Fruit fly (Drosophila melanogaster) whole organism, embryonic: ENCODE results near the gene CG33258.

Experiments used
- Abd-B ChIP-seq: fragments of 200-800 bp; sonication (Bioruptor generic); optimal IDR thresholded peaks from 2 replicates; lab custom pipeline; 2018; ENCODE audit warnings: missing biosample characterization, mild to moderate bottlenecking, missing genetic modification characterization, moderate library complexity
- Aef1 ChIP-seq: fragments of 200-800 bp; sonication (Bioruptor generic); IDR thresholded peaks from 3 replicates; pipeline ENCODE4 v1.3.6; 2022; ENCODE audit warnings: missing biosample characterization, missing genetic modification characterization
- Bgb ChIP-seq: fragments of 200-800 bp; sonication (Bioruptor generic); IDR thresholded peaks from 2 replicates; pipeline ENCODE4 v1.3.6; 2022; ENCODE audit warnings: missing biosample characterization, missing genetic modification characterization; ENCODE audit not compliant: partially characterized antibody
- C15 ChIP-seq: fragments of 200-800 bp; sonication (Bioruptor generic); IDR thresholded peaks from 3 replicates; pipeline ENCODE4 v1.3.6; 2022; ENCODE audit warnings: missing biosample characterization, missing genetic modification characterization
- CG10565 ChIP-seq: fragments of 200-800 bp; sonication (Bioruptor generic); optimal IDR thresholded peaks from 3 replicates; lab custom pipeline; 2016; ENCODE audit warnings: missing biosample characterization, mild to moderate bottlenecking, missing genetic modification characterization
- CG11456 ChIP-seq: fragments of 200-800 bp; sonication (Bioruptor generic); IDR thresholded peaks from 3 replicates; pipeline ENCODE4 v1.3.6; 2022; ENCODE audit warnings: missing biosample characterization, missing genetic modification characterization
- CG11723 ChIP-seq: fragments of 200-800 bp; sonication (Bioruptor generic); optimal IDR thresholded peaks from 2 replicates; lab custom pipeline; 2017; ENCODE audit warnings: missing biosample characterization, mild to moderate bottlenecking, missing genetic modification characterization
- CG12744 ChIP-seq: fragments of 200-800 bp; sonication (Bioruptor generic); optimal IDR thresholded peaks from 2 replicates; lab custom pipeline; 2016; ENCODE audit warnings: missing biosample characterization, missing genetic modification characterization
- CG14441 ChIP-seq: fragments of 200-800 bp; sonication (Bioruptor generic); IDR thresholded peaks from 2 replicates; pipeline ENCODE4 v1.3.6; 2022; ENCODE audit warnings: missing biosample characterization, missing genetic modification characterization
- CG15011 ChIP-seq: fragments of 200-800 bp; sonication (Bioruptor generic); optimal IDR thresholded peaks from 3 replicates; lab custom pipeline; 2018; ENCODE audit warnings: missing biosample characterization, mild to moderate bottlenecking, missing genetic modification characterization
- CG1529 ChIP-seq: fragments of 200-800 bp; sonication (Bioruptor generic); optimal IDR thresholded peaks from 3 replicates; lab custom pipeline; 2018; ENCODE audit warnings: missing biosample characterization, missing genetic modification characterization
- CG1602 ChIP-seq: fragments of 200-800 bp; sonication (Bioruptor generic); optimal IDR thresholded peaks from 3 replicates; lab custom pipeline; 2016; ENCODE audit warnings: missing biosample characterization, missing genetic modification characterization
- CG17359 ChIP-seq: fragments of 200-800 bp; sonication (Bioruptor generic); optimal IDR thresholded peaks from 3 replicates; lab custom pipeline; 2018; ENCODE audit warnings: missing biosample characterization, mild to moderate bottlenecking, missing genetic modification characterization, moderate library complexity
- CG2116 ChIP-seq: fragments of 200-800 bp; sonication (Bioruptor generic); optimal IDR thresholded peaks from 3 replicates; lab custom pipeline; 2018; ENCODE audit warnings: missing biosample characterization, mild to moderate bottlenecking, missing genetic modification characterization
- CG30020 ChIP-seq: fragments of 200-800 bp; optimal IDR thresholded peaks from 2 replicates; lab custom pipeline; 2019; ENCODE audit warnings: missing biosample characterization, mild to moderate bottlenecking, missing genetic modification characterization, moderate library complexity
- CG6854 ChIP-seq: fragments of 200-800 bp; sonication (Bioruptor generic); optimal IDR thresholded peaks from 3 replicates; lab custom pipeline; 2017; ENCODE audit warnings: missing biosample characterization, mild to moderate bottlenecking, missing genetic modification characterization
- CG7987 ChIP-seq: fragments of 200-800 bp; sonication (Bioruptor generic); optimal IDR thresholded peaks from 2 replicates; lab custom pipeline; 2018; ENCODE audit warnings: missing biosample characterization, mild to moderate bottlenecking, missing genetic modification characterization, moderate library complexity
- CG8388 ChIP-seq: fragments of 200-800 bp; sonication (Bioruptor generic); optimal IDR thresholded peaks from 2 replicates; lab custom pipeline; 2019; ENCODE audit warnings: missing biosample characterization, mild to moderate bottlenecking, missing genetic modification characterization, moderate library complexity
- D ChIP-seq, 2 experiments: fragments of 200-800 bp in 1 of 2; fragments of >200 bp in 1 of 2; sonication (Bioruptor generic) in 1 of 2; optimal IDR thresholded peaks; 2 replicates in 1 of 2; 3 replicates in 1 of 2; lab custom pipeline; 2017; ENCODE audit warnings: mild to moderate bottlenecking in 1 of 2, missing biosample characterization in 1 of 2, missing genetic modification characterization in 1 of 2, missing genetic modification reagents in 1 of 2
- Dip2 ChIP-seq: fragments of 200-800 bp; sonication (Bioruptor generic); IDR thresholded peaks from 2 replicates; pipeline ENCODE4 v1.3.6; 2022; ENCODE audit warnings: missing biosample characterization, missing genetic modification characterization
- E2f1 ChIP-seq: fragments of 200-800 bp; sonication (Bioruptor generic); IDR thresholded peaks from 2 replicates; pipeline ENCODE4 v1.3.6; 2022; ENCODE audit warnings: missing biosample characterization, missing genetic modification characterization
- Fer1 ChIP-seq: fragments of 200-800 bp; sonication (Bioruptor generic); optimal IDR thresholded peaks from 2 replicates; lab custom pipeline; 2017; ENCODE audit warnings: missing biosample characterization, mild to moderate bottlenecking, missing genetic modification characterization
- GATAe ChIP-seq: fragments of 200-800 bp; sonication (Bioruptor generic); conservative IDR thresholded peaks from 2 replicates; pipeline ENCODE4 v1.3.6; 2022; ENCODE audit warnings: missing biosample characterization, missing genetic modification characterization
- HLH4C ChIP-seq: fragments of 200-800 bp; sonication (Bioruptor generic); IDR thresholded peaks from 3 replicates; pipeline ENCODE4 v1.3.6; 2022; ENCODE audit warnings: missing biosample characterization, missing genetic modification characterization; ENCODE audit not compliant: partially characterized antibody
- HmgZ ChIP-seq: fragments of 200-800 bp; sonication (Bioruptor generic); optimal IDR thresholded peaks from 2 replicates; lab custom pipeline; 2018; ENCODE audit warnings: missing biosample characterization, mild to moderate bottlenecking, missing genetic modification characterization
- Hr39 ChIP-seq: fragments of >200 bp; optimal IDR thresholded peaks from 2 replicates; lab custom pipeline; 2017
- Rx ChIP-seq: fragments of 200-800 bp; sonication (Bioruptor generic); IDR thresholded peaks from 2 replicates; pipeline ENCODE4 v1.3.6; 2022; ENCODE audit warnings: missing biosample characterization, missing genetic modification characterization
- Sin3A ChIP-seq: fragments of >200 bp; optimal IDR thresholded peaks from 2 replicates; lab custom pipeline; 2018
- Ssrp ChIP-seq: fragments of 200-800 bp; sonication (Bioruptor generic); optimal IDR thresholded peaks from 2 replicates; lab custom pipeline; 2018; ENCODE audit warnings: missing biosample characterization, mild to moderate bottlenecking, missing genetic modification characterization, moderate library complexity
- ab ChIP-seq: fragments of 200-800 bp; sonication (Bioruptor generic); optimal IDR thresholded peaks from 2 replicates; lab custom pipeline; 2016; ENCODE audit warnings: missing biosample characterization, missing genetic modification characterization
- ash1 ChIP-seq: fragments of 200-800 bp; sonication (Bioruptor generic); optimal IDR thresholded peaks from 2 replicates; lab custom pipeline; 2018; ENCODE audit warnings: missing biosample characterization, mild to moderate bottlenecking, missing genetic modification characterization
- bsh ChIP-seq, 2 experiments: fragments of 200-800 bp; sonication (Bioruptor generic); optimal IDR thresholded peaks; 2 replicates each; lab custom pipeline; 2017 to 2018; ENCODE audit warnings: mild to moderate bottlenecking in 2 of 2, missing biosample characterization in 2 of 2, missing genetic modification characterization in 2 of 2, moderate library complexity in 1 of 2
- cad ChIP-seq: fragments of >200 bp; optimal IDR thresholded peaks from 2 replicates; lab custom pipeline; 2017; ENCODE audit warnings: missing biosample characterization, missing genetic modification characterization
- cg ChIP-seq: fragments of 200-800 bp; sonication (Bioruptor generic); optimal IDR thresholded peaks from 3 replicates; lab custom pipeline; 2019; ENCODE audit warnings: missing biosample characterization, mild to moderate bottlenecking, missing genetic modification characterization, moderate library complexity
- chif ChIP-seq, 2 experiments: fragments of 200-800 bp; sonication (Bioruptor generic); optimal IDR thresholded peaks; 3 replicates each; lab custom pipeline; 2016; ENCODE audit warnings: missing biosample characterization in 2 of 2, missing genetic modification characterization in 2 of 2
- corto ChIP-seq: fragments of 200-800 bp; sonication (Bioruptor generic); optimal IDR thresholded peaks from 2 replicates; lab custom pipeline; 2016; ENCODE audit warnings: missing biosample characterization, mild to moderate bottlenecking, missing genetic modification characterization, moderate library complexity
- danr ChIP-seq: fragments of 200-800 bp; sonication (Bioruptor generic); IDR thresholded peaks from 2 replicates; pipeline ENCODE4 v1.3.6; 2022; ENCODE audit warnings: missing biosample characterization, missing genetic modification characterization
- eve ChIP-seq, 2 experiments: fragments of >200 bp; optimal IDR thresholded peaks; 2 replicates each; lab custom pipeline; 2017; ENCODE audit warnings: missing biosample characterization in 2 of 2, missing genetic modification characterization in 2 of 2
- ewg ChIP-seq: fragments of 200-800 bp; sonication (Bioruptor generic); optimal IDR thresholded peaks from 3 replicates; lab custom pipeline; 2017; ENCODE audit warnings: mild to moderate bottlenecking, missing biosample characterization, missing genetic modification reagents, missing genetic modification characterization
- eyg ChIP-seq: fragments of 200-800 bp; sonication (Bioruptor generic); optimal IDR thresholded peaks from 3 replicates; lab custom pipeline; 2016; ENCODE audit warnings: missing biosample characterization, missing genetic modification characterization
- gro ChIP-seq: fragments of 200-800 bp; sonication (Bioruptor generic); optimal IDR thresholded peaks from 2 replicates; lab custom pipeline; 2016; ENCODE audit warnings: missing biosample characterization, missing genetic modification characterization
- lbe ChIP-seq: fragments of 200-800 bp; sonication (Bioruptor generic); optimal IDR thresholded peaks from 2 replicates; lab custom pipeline; 2016; ENCODE audit warnings: missing biosample characterization, mild to moderate bottlenecking, missing genetic modification characterization
- nerfin-1 ChIP-seq: fragments of 200-800 bp; sonication (Bioruptor generic); optimal IDR thresholded peaks from 3 replicates; lab custom pipeline; 2019; ENCODE audit warnings: missing biosample characterization, mild to moderate bottlenecking, missing genetic modification characterization, moderate library complexity
- pros ChIP-seq: fragments of 200-800 bp; sonication (Bioruptor generic); optimal IDR thresholded peaks from 3 replicates; lab custom pipeline; 2019; ENCODE audit warnings: missing biosample characterization, mild to moderate bottlenecking, missing genetic modification characterization, moderate library complexity
- sens ChIP-seq: fragments of 200-800 bp; sonication (Bioruptor generic); peaks from one replicate; lab custom pipeline; 2016; ENCODE audit warnings: missing biosample characterization, missing genetic modification characterization
- slou ChIP-seq: fragments of 200-800 bp; sonication (Bioruptor generic); optimal IDR thresholded peaks from 3 replicates; lab custom pipeline; 2016; ENCODE audit warnings: missing biosample characterization, missing genetic modification characterization
- toy ChIP-seq: fragments of 200-800 bp; sonication (Bioruptor generic); IDR thresholded peaks from 2 replicates; pipeline ENCODE4 v1.3.6; 2022; ENCODE audit warnings: missing biosample characterization, missing genetic modification characterization
- vfl ChIP-seq: fragments of 200-800 bp; sonication (Bioruptor generic); optimal IDR thresholded peaks from 2 replicates; lab custom pipeline; 2016; ENCODE audit warnings: missing biosample characterization, missing genetic modification characterization
- vnd ChIP-seq: fragments of 200-800 bp; sonication (Bioruptor generic); IDR thresholded peaks from 3 replicates; pipeline ENCODE4 v1.3.6; 2022; ENCODE audit warnings: missing biosample characterization, missing genetic modification characterization; ENCODE audit not compliant: partially characterized antibody

The CG33258 gene

DNA sequence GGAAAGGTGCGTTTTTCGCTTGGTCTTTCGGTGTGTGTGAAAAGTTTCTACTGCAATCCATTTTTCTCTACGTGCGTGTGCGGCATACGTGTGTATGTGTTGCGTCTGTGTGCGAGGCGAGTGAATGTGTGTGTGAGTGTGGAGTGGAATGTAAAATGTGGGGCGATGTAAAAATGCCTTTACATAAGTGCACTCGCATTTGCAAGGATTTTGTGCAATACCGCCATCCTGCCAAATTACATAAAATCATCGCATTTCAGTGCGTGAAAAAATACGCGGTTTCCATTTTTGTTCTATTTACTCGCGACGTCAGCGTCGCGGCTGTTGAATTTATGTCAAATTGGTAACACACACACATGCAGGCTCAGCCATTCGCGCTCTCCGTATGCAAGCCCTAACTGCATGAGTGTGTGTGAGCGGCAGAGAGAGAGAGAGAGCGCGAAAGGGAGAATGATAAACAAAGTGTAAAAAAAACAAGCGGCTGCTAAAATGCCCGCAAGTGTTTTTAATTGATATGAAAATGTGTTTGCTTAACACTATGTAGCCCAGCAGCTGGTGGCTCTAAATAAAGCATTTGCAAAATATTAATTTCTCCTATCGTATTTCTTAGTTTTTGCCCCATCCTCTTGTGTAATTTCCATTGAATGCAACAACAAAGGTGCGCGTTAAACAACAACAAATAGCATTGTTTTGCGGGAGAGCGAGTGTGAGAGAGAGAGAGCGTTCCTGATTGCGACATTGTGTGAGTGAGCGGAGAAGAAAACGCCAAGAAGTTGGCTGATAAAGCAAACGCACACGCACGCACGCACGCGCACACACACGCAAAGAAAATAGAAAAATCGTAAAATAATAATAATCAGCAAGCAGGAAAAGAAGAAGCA, 30.0 kb upstream of the CG33258 start (continued):
- TF ChIP-seq D (optimal IDR thresholded peaks at IDR 0.05; lab: Kevin White, UChicago) (peak; percentile 80), D (GFP tag; optimal IDR thresholded peaks at IDR 0.05; lab: Kevin White, UChicago) (peak; percentile 25), Ssrp (no peak), GATAe (GFP tag; lab: Robert Waterston, UW) (peak; percentile 17; the same call in 1 of the 2 replicates), danr (GFP tag; lab: Robert Waterston, UW) (no peak), CG12744 (GFP tag; lab: Kevin White, UChicago) (no peak), CG30020 (tag; lab: Kevin White, UChicago) (no peak), cg (GFP tag; lab: Kevin White, UChicago) (peak; percentile 99), bsh (GFP tag; optimal IDR thresholded peaks at IDR 0.05; lab: Kevin White, UChicago) (peak in 1 of 2 experiments; percentile 18), chif (GFP tag; optimal IDR thresholded peaks at IDR 0.05; lab: Kevin White, UChicago) (no peak), Sin3A (lab: Kevin White, UChicago) (peak; percentile 11), CG17359 (tag; lab: Kevin White, UChicago) (no peak), ash1 (GFP tag; lab: Kevin White, UChicago) (no peak), nerfin-1 (tag; lab: Kevin White, UChicago) (peak; percentile 97), Rx (GFP tag; lab: Robert Waterston, UW) (no peak), CG8388 (GFP tag; lab: Kevin White, UChicago) (no peak), ab (GFP tag; lab: Kevin White, UChicago) (no peak), gro (GFP tag; lab: Kevin White, UChicago) (no peak), CG11456 (no peak), sens (GFP tag; lab: Kevin White, UChicago) (peak; percentile 80), corto (GFP tag; lab: Kevin White, UChicago) (peak; percentile 26), Aef1 (GFP tag; lab: Robert Waterston, UW) (peak; percentile 32; the same call in 2 of the 3 replicates), vfl (no peak), C15 (GFP tag; lab: Robert Waterston, UW) (no peak), CG15011 (peak; percentile 1), CG6854 (peak; percentile 28), vnd (peak; percentile 57; the same call in 2 of the 3 replicates), ewg (GFP tag; lab: Kevin White, UChicago) (peak; percentile 31), Fer1 (peak; percentile 1), CG1602 (no peak), toy (GFP tag; lab: Robert Waterston, UW) (no peak), Dip2 (no peak), lbe (GFP tag; lab: Kevin White, UChicago) (peak; percentile 51), E2f1 (GFP tag; lab: Robert Waterston, UW) (no peak), HmgZ (tag; lab: Kevin White, UChicago) (no peak), eyg (GFP tag; lab: Kevin White, UChicago) (no peak), slou (GFP tag; lab: Kevin White, UChicago) (no peak), CG7987 (no peak), CG1529 (GFP tag; lab: Kevin White, UChicago) (no peak), CG14441 (GFP tag; lab: Robert Waterston, UW) (no peak), HLH4C (no peak), Abd-B (no peak), CG10565 (GFP tag; lab: Kevin White, UChicago) (no peak), cad (GFP tag; lab: Kevin White, UChicago) (no peak), CG2116 (GFP tag; lab: Kevin White, UChicago) (no peak), eve (GFP tag; optimal IDR thresholded peaks at IDR 0.05; lab: Kevin White, UChicago) (peak in 1 of 2 experiments; percentile 59), CG11723 (GFP tag; lab: Kevin White, UChicago) (no peak), Bgb (GFP tag; lab: Robert Waterston, UW) (peak; percentile 17; the same call in 1 of the 2 replicates), pros (peak; percentile 89), Hr39 (peak; percentile 95)
